Fruit fly (Drosophila melanogaster): ENCODE measurements around the gene CG18281.
A peak's percentile ranks its signal among the peaks of the same experiment; 100 is the strongest.

Gene CG18281

dm6 chr3L:20537655-20538300 is 38.1 kb downstream of the CG18281 start:
- TF ChIP-seq CrebA (GFP tag; optimal IDR thresholded peaks at IDR 0.05; ENCODE audit: borderline replicate concordance) (no peak), HLH106 (tag; optimal IDR thresholded peaks at IDR 0.05) (no peak), dmrt93B (GFP tag; optimal IDR thresholded peaks at IDR 0.05) (no peak), Sp1 (GFP tag; optimal IDR thresholded peaks at IDR 0.05) (no peak), Hr78 (GFP tag; optimal IDR thresholded peaks at IDR 0.05) (no peak), Hnf4 (GFP tag; optimal IDR thresholded peaks at IDR 0.05) (no peak), sv (GFP tag; optimal IDR thresholded peaks at IDR 0.05) (no peak)

dm6 chr3L:20538458-20538857 is 38.8 kb downstream of the CG18281 start:
- TF ChIP-seq dl (GFP tag; optimal IDR thresholded peaks at IDR 0.05; ENCODE audit: insufficient read depth in 1 of 2, partially characterized antibody in 2 of 2) = no peak
- TF ChIP-seq Rel (GFP tag; optimal IDR thresholded peaks at IDR 0.05) = no peak
- TF ChIP-seq Rel (tag; optimal IDR thresholded peaks at IDR 0.05) = no peak
- TF ChIP-seq Myc (optimal IDR thresholded peaks at IDR 0.05) = no peak
- TF ChIP-seq dmrt93B (GFP tag; optimal IDR thresholded peaks at IDR 0.05) = no peak
- no peak for TF ChIP-seq br (GFP tag; optimal IDR thresholded peaks at IDR 0.05)
- TF ChIP-seq h (GFP tag; optimal IDR thresholded peaks at IDR 0.05) = no peak
- no peak for TF ChIP-seq Hnf4 (GFP tag; optimal IDR thresholded peaks at IDR 0.05)
- no peak for TF ChIP-seq lola (GFP tag; optimal IDR thresholded peaks at IDR 0.05)
- no peak for TF ChIP-seq fru (GFP tag; optimal IDR thresholded peaks at IDR 0.05)
- no peak for TF ChIP-seq tai (GFP tag; optimal IDR thresholded peaks at IDR 0.05)
- no peak for TF ChIP-seq Sp1 (GFP tag; optimal IDR thresholded peaks at IDR 0.05)
- TF ChIP-seq N (GFP tag; optimal IDR thresholded peaks at IDR 0.05) = no peak
- no peak for TF ChIP-seq Hr78 (GFP tag; optimal IDR thresholded peaks at IDR 0.05)
- no peak for TF ChIP-seq usp (GFP tag; optimal IDR thresholded peaks at IDR 0.05)
- TF ChIP-seq Mio (GFP tag; optimal IDR thresholded peaks at IDR 0.05) = no peak

dm6 chr3L:20539116-20539990 is 39.7 kb downstream of the CG18281 start:
- TF ChIP-seq sage (GFP tag; optimal IDR thresholded peaks at IDR 0.05) (no peak), h (GFP tag; optimal IDR thresholded peaks at IDR 0.05) (peak; percentile 1), ey (GFP tag; optimal IDR thresholded peaks at IDR 0.05) (peak; percentile 2)

dm6 chr3L:20540182-20540974 is 40.7 kb downstream of the CG18281 start, which contains the start of gene Rcd2:
Rcd2 (minus strand) TSS chr3L:20540417.
- peak; percentile 35 to 75 for TF ChIP-seq dl (GFP tag; optimal IDR thresholded peaks at IDR 0.05; ENCODE audit: insufficient read depth in 1 of 2, partially characterized antibody in 2 of 2)
- no peak for TF ChIP-seq Dfd (GFP tag; optimal IDR thresholded peaks at IDR 0.05)
- TF ChIP-seq foxo (GFP tag; optimal IDR thresholded peaks at IDR 0.05) = peak in 1 of 2 experiments; percentile 67
- no peak for TF ChIP-seq pan (optimal IDR thresholded peaks at IDR 0.05)
- TF ChIP-seq GATAd (GFP tag; optimal IDR thresholded peaks at IDR 0.05) = no peak
- peak; percentile 80 for TF ChIP-seq h (GFP tag; optimal IDR thresholded peaks at IDR 0.05)
- TF ChIP-seq tai (GFP tag; optimal IDR thresholded peaks at IDR 0.05) = no peak
- TF ChIP-seq Myc (optimal IDR thresholded peaks at IDR 0.05) = no peak
- peak; percentile 36 for TF ChIP-seq sv (GFP tag; optimal IDR thresholded peaks at IDR 0.05)
- TF ChIP-seq dmrt93B (GFP tag; optimal IDR thresholded peaks at IDR 0.05) = peak; percentile 24
- no peak for TF ChIP-seq Hr78 (GFP tag; optimal IDR thresholded peaks at IDR 0.05)
- TF ChIP-seq woc (GFP tag; optimal IDR thresholded peaks at IDR 0.05) = peak; percentile 66
- peak; percentile 50 for TF ChIP-seq Hr83 (GFP tag; optimal IDR thresholded peaks at IDR 0.05; ENCODE audit: poor library complexity, severe bottlenecking)
- peak; percentile 60 for TF ChIP-seq br (GFP tag; optimal IDR thresholded peaks at IDR 0.05)
- TF ChIP-seq Dif (GFP tag; optimal IDR thresholded peaks at IDR 0.05; ENCODE audit: partially characterized antibody) = peak; percentile 65
- peak; percentile 3 for TF ChIP-seq Rel (GFP tag; optimal IDR thresholded peaks at IDR 0.05)
- TF ChIP-seq Rel (tag; optimal IDR thresholded peaks at IDR 0.05) = no peak
- peak; percentile 79 for TF ChIP-seq CrebA (GFP tag; optimal IDR thresholded peaks at IDR 0.05; ENCODE audit: borderline replicate concordance)
- no peak for TF ChIP-seq lola (GFP tag; optimal IDR thresholded peaks at IDR 0.05)
- no peak for TF ChIP-seq Abd-B (GFP tag; optimal IDR thresholded peaks at IDR 0.05)
- TF ChIP-seq Sp1 (GFP tag; optimal IDR thresholded peaks at IDR 0.05) = peak; percentile 80
- no peak for TF ChIP-seq Mio (GFP tag; optimal IDR thresholded peaks at IDR 0.05)
- TF ChIP-seq dsf (GFP tag; optimal IDR thresholded peaks at IDR 0.05; ENCODE audit: borderline replicate concordance) = no peak
- TF ChIP-seq Jra (GFP tag; optimal IDR thresholded peaks at IDR 0.05) = no peak
- TF ChIP-seq usp (GFP tag; optimal IDR thresholded peaks at IDR 0.05) = no peak
- peak; percentile 83 for TF ChIP-seq fru (GFP tag; optimal IDR thresholded peaks at IDR 0.05)
- no peak for TF ChIP-seq N (GFP tag; optimal IDR thresholded peaks at IDR 0.05)
- peak; percentile 72 for TF ChIP-seq HLH106 (tag; optimal IDR thresholded peaks at IDR 0.05)
- peak; percentile 62 for TF ChIP-seq brk (GFP tag; optimal IDR thresholded peaks at IDR 0.05)
- peak; percentile 51 for TF ChIP-seq rgr (GFP tag; optimal IDR thresholded peaks at IDR 0.05)
- peak; percentile 2 for TF ChIP-seq jim (GFP tag; optimal IDR thresholded peaks at IDR 0.05)
- peak; percentile 73 for TF ChIP-seq OdsH (GFP tag; optimal IDR thresholded peaks at IDR 0.05)
- TF ChIP-seq Vsx2 (GFP tag; optimal IDR thresholded peaks at IDR 0.05; ENCODE audit: partially characterized antibody) = no peak
- peak; percentile 50 for TF ChIP-seq ey (GFP tag; optimal IDR thresholded peaks at IDR 0.05)
- TF ChIP-seq CG32264 (GFP tag; optimal IDR thresholded peaks at IDR 0.05) = peak; percentile 42
